Fruit fly (Drosophila melanogaster) whole organism, prepupa: ENCODE measurements around the gene CG42729.
A peak's percentile ranks its signal among the peaks of the same experiment; 100 is the strongest.

Experiments
- Blimp-1 ChIP-seq: fragments of 200-800 bp; sonication (Bioruptor generic); optimal IDR thresholded peaks from 3 replicates; lab custom pipeline; 2017; ENCODE audit warnings: missing biosample characterization, missing genetic modification characterization, mild to moderate bottlenecking, moderate library complexity, missing genetic modification reagents
- CG10631 ChIP-seq: fragments of 200-800 bp; sonication (Bioruptor generic); optimal IDR thresholded peaks from 2 replicates; lab custom pipeline; 2016; ENCODE audit warnings: missing biosample characterization, missing genetic modification characterization
- CG15336 ChIP-seq: fragments of 200-800 bp; sonication (Bioruptor generic); IDR thresholded peaks from 2 replicates; pipeline ENCODE4 v1.3.6; 2022; ENCODE audit warnings: missing biosample characterization, missing genetic modification characterization
- CG16779 ChIP-seq: fragments of 200-800 bp; sonication (Bioruptor generic); optimal IDR thresholded peaks from 3 replicates; lab custom pipeline; 2017; ENCODE audit warnings: missing biosample characterization, mild to moderate bottlenecking, missing genetic modification characterization
- CG31627 ChIP-seq: fragments of 200-800 bp; sonication (Bioruptor generic); optimal IDR thresholded peaks from 3 replicates; lab custom pipeline; 2016; ENCODE audit warnings: missing biosample characterization, missing genetic modification characterization
- CG32006 ChIP-seq: fragments of 200-800 bp; sonication (Bioruptor generic); optimal IDR thresholded peaks from 3 replicates; lab custom pipeline; 2017; ENCODE audit warnings: missing biosample characterization, mild to moderate bottlenecking, missing genetic modification characterization
- CG34406 ChIP-seq: fragments of 200-800 bp; sonication (Bioruptor generic); optimal IDR thresholded peaks from 3 replicates; lab custom pipeline; 2016; ENCODE audit warnings: missing biosample characterization, missing genetic modification characterization
- CG3919 ChIP-seq: fragments of 200-800 bp; sonication (Bioruptor generic); optimal IDR thresholded peaks from 3 replicates; lab custom pipeline; 2016; ENCODE audit warnings: missing biosample characterization, missing genetic modification characterization
- CG4318 ChIP-seq: fragments of 200-800 bp; sonication (Bioruptor generic); optimal IDR thresholded peaks from 3 replicates; lab custom pipeline; 2017; ENCODE audit warnings: missing biosample characterization, mild to moderate bottlenecking, missing genetic modification characterization
- CG6792 ChIP-seq: fragments of 200-800 bp; sonication (Bioruptor generic); optimal IDR thresholded peaks from 3 replicates; lab custom pipeline; 2016; ENCODE audit warnings: missing biosample characterization, missing genetic modification characterization
- CG6808 ChIP-seq: fragments of 200-800 bp; sonication (Bioruptor generic); optimal IDR thresholded peaks from 3 replicates; lab custom pipeline; 2017; ENCODE audit warnings: missing biosample characterization, missing genetic modification characterization, mild to moderate bottlenecking, moderate library complexity, missing genetic modification reagents
- CG6854 ChIP-seq: fragments of 200-800 bp; sonication (Bioruptor generic); optimal IDR thresholded peaks from 2 replicates; lab custom pipeline; 2017; ENCODE audit warnings: missing biosample characterization, mild to moderate bottlenecking, missing genetic modification characterization
- CG8119 ChIP-seq: fragments of 200-800 bp; sonication (Bioruptor generic); IDR thresholded peaks from 3 replicates; pipeline ENCODE4 v1.3.6; 2022; ENCODE audit warnings: missing biosample characterization, missing genetic modification characterization
- CG8319 ChIP-seq: fragments of 200-800 bp; sonication (Bioruptor generic); optimal IDR thresholded peaks from 3 replicates; lab custom pipeline; 2016; ENCODE audit warnings: missing biosample characterization, missing genetic modification characterization
- CG9139 ChIP-seq: fragments of 200-800 bp; sonication (Bioruptor generic); optimal IDR thresholded peaks from 3 replicates; lab custom pipeline; 2017; ENCODE audit warnings: missing biosample characterization, mild to moderate bottlenecking, missing genetic modification characterization
- Eip75B ChIP-seq: fragments of 200-800 bp; sonication (Bioruptor generic); optimal IDR thresholded peaks from 3 replicates; lab custom pipeline; 2016; ENCODE audit warnings: missing biosample characterization, missing genetic modification characterization
- Eip78C ChIP-seq: fragments of 200-800 bp; sonication (Bioruptor generic); peaks from one replicate; lab custom pipeline; 2016; ENCODE audit warnings: missing biosample characterization, missing genetic modification characterization
- Ets21C ChIP-seq: fragments of 200-800 bp; sonication (Bioruptor generic); optimal IDR thresholded peaks from 3 replicates; lab custom pipeline; 2016; ENCODE audit warnings: missing biosample characterization, missing genetic modification characterization
- Ets96B ChIP-seq: fragments of 200-800 bp; optimal IDR thresholded peaks from 2 replicates; lab custom pipeline; 2019; ENCODE audit warnings: missing biosample characterization, mild to moderate bottlenecking, missing genetic modification characterization, moderate library complexity
- Gug ChIP-seq: fragments of 200-800 bp; sonication (Bioruptor generic); IDR thresholded peaks from 2 replicates; pipeline ENCODE4 v1.3.6; 2022; ENCODE audit warnings: missing biosample characterization, missing genetic modification characterization
- Hr39 ChIP-seq: fragments of 200-800 bp; sonication (Bioruptor generic); optimal IDR thresholded peaks from 2 replicates; lab custom pipeline; 2016; ENCODE audit warnings: missing biosample characterization, missing genetic modification characterization
- Hr4 ChIP-seq: fragments of 200-800 bp; sonication (Bioruptor generic); optimal IDR thresholded peaks from 3 replicates; lab custom pipeline; 2016; ENCODE audit warnings: missing biosample characterization, missing genetic modification characterization
- Met ChIP-seq: fragments of 200-800 bp; sonication (Bioruptor generic); optimal IDR thresholded peaks from 3 replicates; lab custom pipeline; 2016; ENCODE audit warnings: missing biosample characterization, missing genetic modification characterization
- OdsH ChIP-seq: fragments of 200-800 bp; sonication (Bioruptor generic); optimal IDR thresholded peaks from 3 replicates; lab custom pipeline; 2016; ENCODE audit warnings: missing biosample characterization, missing genetic modification characterization
- Smox ChIP-seq: fragments of 200-800 bp; sonication (Bioruptor generic); optimal IDR thresholded peaks from 3 replicates; lab custom pipeline; 2016; ENCODE audit warnings: missing biosample characterization, missing genetic modification characterization
- Sox102F ChIP-seq: fragments of 200-800 bp; sonication (Bioruptor generic); optimal IDR thresholded peaks from 2 replicates; lab custom pipeline; 2016; ENCODE audit warnings: missing biosample characterization, mild to moderate bottlenecking, missing genetic modification characterization
- Sox14 ChIP-seq: fragments of 200-800 bp; sonication (Bioruptor generic); optimal IDR thresholded peaks from 3 replicates; lab custom pipeline; 2016; ENCODE audit warnings: missing biosample characterization, missing genetic modification characterization
- Sox15 ChIP-seq: fragments of 200-800 bp; sonication (Bioruptor generic); optimal IDR thresholded peaks from 3 replicates; lab custom pipeline; 2016; ENCODE audit warnings: missing biosample characterization, missing genetic modification characterization
- achi ChIP-seq: fragments of 200-800 bp; sonication (Bioruptor generic); optimal IDR thresholded peaks from 3 replicates; lab custom pipeline; 2016; ENCODE audit warnings: missing biosample characterization, missing genetic modification characterization
- acj6 ChIP-seq: fragments of 200-800 bp; sonication (Bioruptor generic); optimal IDR thresholded peaks from 3 replicates; lab custom pipeline; 2016; ENCODE audit warnings: missing biosample characterization, missing genetic modification characterization
- cyc ChIP-seq: fragments of 200-800 bp; sonication (Bioruptor generic); optimal IDR thresholded peaks from 3 replicates; lab custom pipeline; 2016; ENCODE audit warnings: missing biosample characterization, missing genetic modification characterization
- dsx ChIP-seq: fragments of 200-800 bp; optimal IDR thresholded peaks from 3 replicates; lab custom pipeline; 2019; ENCODE audit warnings: missing biosample characterization, mild to moderate bottlenecking, missing genetic modification characterization, moderate library complexity; ENCODE audit not compliant: poor library complexity, severe bottlenecking
- eg ChIP-seq: fragments of 200-800 bp; sonication (Bioruptor generic); IDR thresholded peaks from 3 replicates; pipeline ENCODE4 v1.3.6; 2022; ENCODE audit warnings: missing biosample characterization, missing genetic modification characterization
- esn ChIP-seq: fragments of 200-800 bp; sonication (Bioruptor generic); optimal IDR thresholded peaks from 2 replicates; lab custom pipeline; 2016; ENCODE audit warnings: missing biosample characterization, mild to moderate bottlenecking, missing genetic modification characterization, moderate library complexity
- fkh ChIP-seq: fragments of 200-800 bp; sonication (Bioruptor generic); optimal IDR thresholded peaks from 3 replicates; lab custom pipeline; 2017; ENCODE audit warnings: missing biosample characterization, mild to moderate bottlenecking, missing genetic modification characterization, moderate library complexity
- lz ChIP-seq: fragments of 200-800 bp; sonication (Bioruptor generic); optimal IDR thresholded peaks from 3 replicates; lab custom pipeline; 2016; ENCODE audit warnings: missing biosample characterization, missing genetic modification characterization
- pdm3 ChIP-seq: fragments of 200-800 bp; sonication (Bioruptor generic); optimal IDR thresholded peaks from 3 replicates; lab custom pipeline; 2016; ENCODE audit warnings: missing biosample characterization, missing genetic modification characterization
- salr ChIP-seq, 2 experiments: fragments of 200-800 bp; sonication (Bioruptor generic); optimal IDR thresholded peaks; 3 replicates each; lab custom pipeline; 2016 to 2018; ENCODE audit warnings: missing biosample characterization in 2 of 2, missing genetic modification characterization in 2 of 2, mild to moderate bottlenecking in 1 of 2
- svp ChIP-seq: fragments of 200-800 bp; sonication (Bioruptor generic); peaks from one replicate; lab custom pipeline; 2016; ENCODE audit warnings: missing biosample characterization, missing genetic modification characterization
- topi ChIP-seq: fragments of 200-800 bp; sonication (Bioruptor generic); optimal IDR thresholded peaks from 3 replicates; lab custom pipeline; 2016; ENCODE audit warnings: missing biosample characterization, missing genetic modification characterization
- vri ChIP-seq: fragments of 200-800 bp; sonication (Bioruptor generic); optimal IDR thresholded peaks from 3 replicates; lab custom pipeline; 2016; ENCODE audit warnings: missing biosample characterization, mild to moderate bottlenecking, missing genetic modification characterization

CG42729 gene

DNA sequence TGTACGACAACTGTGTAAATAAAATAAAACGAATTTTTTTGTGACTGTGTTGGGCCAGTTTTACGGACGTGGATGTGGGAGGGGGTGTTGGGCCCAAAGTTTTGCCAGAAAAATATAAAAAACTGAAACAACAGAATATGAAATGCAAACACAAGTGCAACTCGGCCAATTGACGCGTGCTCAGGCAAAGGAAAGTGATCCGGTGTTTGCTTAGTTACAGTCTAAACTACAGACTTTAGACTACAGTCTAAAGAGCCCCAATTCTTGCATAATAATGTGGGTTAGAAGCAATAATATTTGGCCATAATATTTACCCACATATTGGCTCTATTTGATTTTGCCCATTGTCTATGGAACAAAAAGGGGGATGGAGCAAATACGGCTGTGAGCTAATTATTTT lies 21.5 kb upstream of the CG42729 start:
- TF ChIP-seq CG8119 (GFP tag; lab: Robert Waterston, UW), result no peak
- TF ChIP-seq CG34406 (GFP tag; lab: Kevin White, UChicago), result no peak
- TF ChIP-seq fkh (GFP tag; lab: Kevin White, UChicago), result peak; percentile 86
- peak; percentile 50 for TF ChIP-seq vri
- TF ChIP-seq CG31627 (GFP tag; lab: Kevin White, UChicago), result no peak
- no peak for TF ChIP-seq Ets96B (tag; lab: Kevin White, UChicago)
- TF ChIP-seq esn (GFP tag; lab: Kevin White, UChicago), result no peak
- TF ChIP-seq CG6808 (GFP tag; lab: Kevin White, UChicago), result no peak
- no peak for TF ChIP-seq salr (GFP tag; optimal IDR thresholded peaks at IDR 0.05; lab: Kevin White, UChicago)
- no peak for TF ChIP-seq CG15336 (GFP tag; lab: Robert Waterston, UW)
- no peak for TF ChIP-seq achi (GFP tag; lab: Kevin White, UChicago)

DNA sequence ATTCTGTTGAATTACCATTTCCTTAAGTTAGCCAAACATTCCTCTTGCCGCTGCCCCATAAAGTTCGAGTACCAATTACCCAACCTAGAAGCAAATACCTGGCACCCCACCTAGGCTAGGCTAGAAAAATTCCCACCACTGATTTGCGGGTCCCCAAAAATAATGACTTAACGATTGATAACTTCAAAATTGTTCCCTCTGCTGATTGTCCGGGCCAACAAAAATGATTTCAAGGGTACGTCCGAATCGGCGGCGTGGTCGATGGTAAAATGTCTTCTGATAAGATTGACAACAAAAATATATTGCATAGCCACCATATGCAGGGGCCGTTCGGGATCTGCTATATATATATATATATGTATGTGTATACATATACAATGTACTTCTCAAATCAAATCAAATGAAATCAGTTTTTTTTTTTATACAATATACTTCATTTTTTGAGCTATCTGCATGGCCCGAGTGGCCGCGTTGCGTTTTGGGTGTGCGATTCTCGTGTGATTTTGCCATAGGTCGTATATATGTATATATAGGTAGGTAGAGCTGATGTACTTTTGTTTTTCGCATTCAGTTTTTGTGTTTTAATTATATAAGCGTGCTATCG lies 20.0 kb upstream of the CG42729 start:
- TF ChIP-seq Sox102F (GFP tag; lab: Kevin White, UChicago), result no peak
- TF ChIP-seq vri, result peak; percentile 94

DNA sequence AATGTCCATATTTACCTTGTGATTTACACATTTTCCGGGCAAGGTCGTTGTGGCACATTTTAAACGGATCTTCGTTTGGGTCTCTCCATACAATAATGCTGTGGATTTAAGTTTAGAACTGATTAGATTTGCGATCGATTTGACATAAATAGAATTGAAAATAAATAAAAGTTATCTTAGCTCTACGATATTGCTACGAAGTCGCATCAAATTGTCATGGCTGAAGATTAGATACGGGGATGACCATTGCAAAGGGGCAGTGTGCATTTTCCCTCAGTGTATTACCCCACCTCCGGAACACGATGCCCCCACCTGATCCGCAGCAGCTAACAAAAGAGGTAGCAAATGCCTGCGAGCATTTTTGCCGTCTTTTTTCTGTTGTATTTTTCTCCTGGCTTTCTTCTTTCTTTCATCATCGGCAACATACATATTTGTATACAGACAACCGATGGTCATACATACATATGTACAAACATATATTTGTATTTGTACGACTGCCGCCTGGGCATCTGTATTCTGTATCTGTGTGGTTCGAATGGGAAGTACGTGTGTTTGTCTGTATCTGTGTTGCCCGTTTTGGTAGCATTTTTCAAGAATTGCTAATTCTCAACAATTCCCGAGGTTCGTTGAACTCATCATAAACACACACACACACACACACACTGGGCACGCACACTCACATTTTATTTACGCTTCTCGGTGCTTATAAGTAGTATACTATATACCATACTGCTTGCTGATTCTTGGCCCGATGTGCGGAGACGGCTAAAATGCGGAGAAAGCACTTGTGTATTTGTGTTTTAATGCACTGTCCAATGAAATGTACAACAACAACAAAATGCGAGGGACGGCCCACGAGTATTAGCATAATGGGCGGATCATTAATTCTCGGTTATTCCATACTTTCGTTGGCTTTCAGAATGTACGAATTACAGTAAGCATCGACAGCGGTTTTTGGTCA lies 17.4 kb upstream of the CG42729 start:
- TF ChIP-seq CG3919 (GFP tag; lab: Kevin White, UChicago) (peak; percentile 6), Ets21C (GFP tag; lab: Kevin White, UChicago) (peak; percentile 23), CG8119 (GFP tag; lab: Robert Waterston, UW) (no peak), cyc (GFP tag; lab: Kevin White, UChicago) (peak; percentile 59), CG9139 (GFP tag; lab: Kevin White, UChicago) (no peak), CG6854 (peak; percentile 39), Hr4 (GFP tag; lab: Kevin White, UChicago) (peak; percentile 61), fkh (GFP tag; lab: Kevin White, UChicago) (peak; percentile 33), CG10631 (GFP tag; lab: Kevin White, UChicago) (peak; percentile 44), CG34406 (GFP tag; lab: Kevin White, UChicago) (peak; percentile 19), Hr39 (GFP tag; lab: Kevin White, UChicago) (peak; percentile 68), Eip75B (GFP tag; lab: Kevin White, UChicago) (peak; percentile 12), topi (GFP tag; lab: Kevin White, UChicago) (peak; percentile 57), Gug (GFP tag; lab: Robert Waterston, UW) (no peak), lz (GFP tag; lab: Kevin White, UChicago) (peak; percentile 53), Sox102F (GFP tag; lab: Kevin White, UChicago) (peak; percentile 39), CG16779 (tag; lab: Kevin White, UChicago) (no peak), eg (GFP tag; lab: Robert Waterston, UW) (no peak), CG6792 (peak; percentile 22), vri (peak; percentile 32), OdsH (peak; percentile 33), CG32006 (GFP tag; lab: Kevin White, UChicago) (peak; percentile 74), acj6 (GFP tag; lab: Kevin White, UChicago) (peak; percentile 37), svp (GFP tag; lab: Kevin White, UChicago) (peak; percentile 78), Smox (peak; percentile 46), dsx (GFP tag; lab: Kevin White, UChicago) (no peak), Met (GFP tag; lab: Kevin White, UChicago) (peak; percentile 65), CG4318 (GFP tag; lab: Kevin White, UChicago) (peak; percentile 50), CG8319 (GFP tag; lab: Kevin White, UChicago) (no peak), esn (GFP tag; lab: Kevin White, UChicago) (peak; percentile 59), Blimp-1 (GFP tag; lab: Kevin White, UChicago) (peak; percentile 36), Sox15 (no peak), Sox14 (GFP tag; lab: Kevin White, UChicago) (peak; percentile 35), CG31627 (GFP tag; lab: Kevin White, UChicago) (peak; percentile 47), salr (GFP tag; optimal IDR thresholded peaks at IDR 0.05; lab: Kevin White, UChicago) (peak in 1 of 2 experiments; percentile 43), achi (GFP tag; lab: Kevin White, UChicago) (no peak), Eip78C (GFP tag; lab: Kevin White, UChicago) (peak; percentile 59), pdm3 (GFP tag; lab: Kevin White, UChicago) (peak; percentile 7)
- TF ChIP-seq, all 60 proteins: peak for 29
